Fruit fly (Drosophila melanogaster) whole organism: ENCODE results near the gene dock.

Experiments
- CG8478 ChIP-seq: fragments of >200 bp; optimal IDR thresholded peaks from 2 replicates; lab custom pipeline; 2018; ENCODE audit warnings: inconsistent platforms
- psq ChIP-seq: fragments of >200 bp; optimal IDR thresholded peaks from 2 replicates; lab custom pipeline; 2017

DNA sequence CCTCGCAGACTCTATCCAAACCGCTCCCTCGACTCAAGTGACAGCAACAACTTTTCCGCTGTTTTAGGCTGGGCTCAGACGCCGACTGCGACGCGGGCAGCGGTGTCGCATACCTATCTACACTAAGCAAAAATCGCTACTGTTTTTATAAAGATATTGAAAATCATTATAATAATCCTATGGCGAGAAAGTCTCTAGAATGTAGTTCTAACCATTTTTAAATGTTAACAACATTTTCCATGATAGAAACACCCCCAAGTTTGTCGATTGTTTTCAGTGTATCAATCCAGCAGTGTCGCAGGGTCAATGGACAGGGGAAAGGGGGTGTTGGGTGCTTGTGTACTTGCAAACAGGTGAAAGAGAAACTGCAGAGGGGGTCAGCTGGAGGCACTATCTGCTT is 40.1 kb downstream of the dock start:
- TF ChIP-seq psq (lab: Kevin White, UChicago) (no peak), CG8478 (lab: Kevin White, UChicago) (no peak)
